Worm (Caenorhabditis elegans): ENCODE measurements around the gene T25E12.16.

DNA sequence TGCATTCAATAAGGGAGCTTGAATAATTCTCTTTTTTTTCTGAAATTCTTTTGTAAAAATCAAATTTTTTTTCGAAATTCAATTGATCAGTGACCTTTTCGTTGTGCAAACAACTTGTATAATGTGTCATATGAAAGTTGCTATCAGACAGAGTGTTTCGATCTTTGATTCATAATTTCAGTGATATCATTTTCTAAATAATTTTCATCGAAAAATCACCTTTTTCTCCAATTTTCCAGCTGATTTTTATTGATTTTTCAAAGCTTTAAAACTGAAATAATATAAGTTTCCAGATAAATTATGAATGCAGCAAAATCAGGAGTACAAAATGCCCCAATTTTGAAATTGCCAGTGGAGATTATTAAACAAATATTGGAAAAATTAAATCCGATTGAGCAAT is 5.2 kb downstream of the T25E12.16 start, which contains the start of gene fbxa-127:
- TF ChIP-seq hmg-4 (GFP tag; optimal IDR thresholded peaks at IDR 0.05) (no peak), tbx-11 (GFP tag; IDR thresholded peaks at IDR 0.05) (no peak)
